Worm (Caenorhabditis elegans) whole organism, late embryonic: Measurements from ENCODE around the gene nhr-213.

Experiments
- Y22D7AL.16 ChIP-seq: sonication (generic microtip); optimal IDR thresholded peaks from 2 replicates; lab custom pipeline; 2016; ENCODE audit warnings: missing genetic modification characterization, missing compliant biosample characterization
- che-1 ChIP-seq: sonication (generic microtip); optimal IDR thresholded peaks from 2 replicates; lab custom pipeline; 2016; ENCODE audit warnings: mild to moderate bottlenecking, missing genetic modification characterization, missing compliant biosample characterization
- mec-3 ChIP-seq: sonication (generic microtip); optimal IDR thresholded peaks from 2 replicates; lab custom pipeline; 2016; ENCODE audit warnings: borderline replicate concordance, missing genetic modification characterization, missing compliant biosample characterization
- nhr-11 ChIP-seq: fragments of 150-350 bp; optimal IDR thresholded peaks from 2 replicates; lab custom pipeline; 2014; ENCODE audit warnings: missing biosample characterization, missing genetic modification characterization
- pha-4 ChIP-seq: fragments of 150-350 bp; optimal IDR thresholded peaks from 2 replicates; lab custom pipeline; 2018; ENCODE audit warnings: missing biosample characterization, missing genetic modification reagents, missing genetic modification characterization

DNA sequence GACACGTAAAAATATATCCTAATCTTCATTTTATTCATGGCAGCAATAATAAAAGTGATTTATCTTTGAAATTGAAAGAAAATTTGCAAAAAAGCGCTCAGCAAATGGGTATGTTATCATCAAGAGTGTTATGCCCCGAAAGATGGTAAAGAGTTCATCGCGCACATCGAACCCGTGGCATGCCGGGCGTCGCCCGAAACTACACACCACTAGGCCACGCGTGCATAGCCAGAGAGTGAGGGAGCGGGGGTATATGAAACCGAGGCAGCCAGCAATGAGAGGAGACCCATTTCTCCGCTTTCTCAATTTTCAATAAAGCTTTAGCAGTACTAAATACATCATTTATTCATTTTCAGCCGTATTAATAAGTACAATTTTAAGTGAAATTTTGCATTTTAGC is 22.8 kb downstream of the nhr-213 start:
- TF ChIP-seq nhr-11 (no peak), mec-3 (tag; lab: Kevin White, UChicago) (peak; percentile 94), Y22D7AL.16 (tag; lab: Kevin White, UChicago) (peak; percentile 99), che-1 (tag; lab: Kevin White, UChicago) (peak; percentile 98), pha-4 (tag; lab: Kevin White, UChicago) (no peak)
